Worm (Caenorhabditis elegans): Measurements from ENCODE around the gene acr-20.

The acr-20 gene

DNA sequence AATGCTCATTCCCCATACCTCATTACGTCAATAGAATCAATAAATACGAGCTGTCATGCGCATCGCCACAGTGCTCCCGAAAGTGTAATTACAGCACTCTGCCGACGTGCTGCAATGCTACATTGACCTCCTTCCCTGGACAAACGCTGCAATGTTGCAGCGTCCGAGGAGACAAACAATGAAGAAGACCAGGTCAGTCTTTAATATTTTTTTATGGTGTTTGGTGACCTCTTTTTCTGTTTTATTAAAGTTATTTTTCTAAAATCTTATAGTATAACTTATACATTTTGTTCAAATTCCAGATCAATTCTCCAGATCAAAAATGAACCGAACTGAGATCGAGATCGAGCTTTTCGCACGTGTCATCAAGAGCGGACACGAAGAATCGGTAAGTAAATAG is 3.8 kb upstream of the acr-20 start, which contains the start of gene sdz-26:
sdz-26 (plus strand) TSS at position 301 of the 400 bp plus-strand sequence.
- no peak for TF ChIP-seq dpl-1 (GFP tag; optimal IDR thresholded peaks at IDR 0.05)
- TF ChIP-seq nhr-20 (tag; optimal IDR thresholded peaks at IDR 0.05) = no peak
- no peak for TF ChIP-seq ceh-8 (GFP tag; optimal IDR thresholded peaks at IDR 0.05)

DNA sequence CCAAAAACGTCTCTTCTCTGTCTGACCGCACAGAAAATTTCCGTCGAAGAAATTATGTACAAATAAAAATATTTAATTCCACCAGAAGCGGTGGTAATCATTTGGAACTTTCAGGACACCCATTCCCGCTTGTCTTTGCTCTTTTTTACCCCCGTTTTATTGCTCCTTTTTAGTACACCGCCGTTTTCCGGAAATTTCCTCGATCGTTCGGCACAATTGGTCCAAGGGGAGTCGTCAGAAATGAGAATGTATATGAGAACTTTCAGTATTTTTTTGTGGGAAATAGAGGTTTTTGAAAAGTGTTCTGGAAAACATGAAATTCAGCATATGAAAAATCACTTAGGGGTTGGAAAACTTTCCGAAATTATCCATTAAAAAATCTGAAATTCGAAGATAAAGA is 3.1 kb upstream of the acr-20 start:
- TF ChIP-seq fkh-4 (tag; optimal IDR thresholded peaks at IDR 0.05; ENCODE audit: borderline replicate concordance) (no peak), aha-1 (tag; optimal IDR thresholded peaks at IDR 0.05) (no peak), ceh-88 (GFP tag; IDR thresholded peaks at IDR 0.05) (no peak), nhr-85 (tag) (peak; percentile 50), lin-13 (GFP tag; optimal IDR thresholded peaks at IDR 0.05) (no peak), unc-30 (tag; optimal IDR thresholded peaks at IDR 0.05) (no peak)

DNA sequence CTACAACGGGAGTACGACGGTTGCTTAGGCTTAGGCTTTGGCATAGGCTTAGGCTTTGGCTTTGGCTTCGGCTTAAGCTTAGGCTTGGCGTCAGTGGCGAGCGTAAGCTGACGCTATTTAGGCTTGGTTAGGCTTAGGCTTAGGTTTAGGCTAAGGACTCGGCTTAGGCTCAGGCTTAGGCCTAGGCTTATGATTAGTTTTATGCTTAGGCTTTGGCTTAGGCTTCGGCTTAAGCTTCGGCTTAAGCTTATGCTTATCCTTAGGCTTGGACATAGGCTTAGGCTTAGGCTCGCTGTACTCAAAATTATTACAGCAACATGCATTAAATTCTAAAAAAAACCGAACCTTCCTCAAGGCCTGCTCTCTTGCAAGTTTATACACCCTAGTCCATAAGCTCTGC is 3.1 kb downstream of the acr-20 start:
- TF ChIP-seq mdl-1 (tag; optimal IDR thresholded peaks at IDR 0.05) = no peak
- TF ChIP-seq nhr-85 (tag) = no peak

DNA sequence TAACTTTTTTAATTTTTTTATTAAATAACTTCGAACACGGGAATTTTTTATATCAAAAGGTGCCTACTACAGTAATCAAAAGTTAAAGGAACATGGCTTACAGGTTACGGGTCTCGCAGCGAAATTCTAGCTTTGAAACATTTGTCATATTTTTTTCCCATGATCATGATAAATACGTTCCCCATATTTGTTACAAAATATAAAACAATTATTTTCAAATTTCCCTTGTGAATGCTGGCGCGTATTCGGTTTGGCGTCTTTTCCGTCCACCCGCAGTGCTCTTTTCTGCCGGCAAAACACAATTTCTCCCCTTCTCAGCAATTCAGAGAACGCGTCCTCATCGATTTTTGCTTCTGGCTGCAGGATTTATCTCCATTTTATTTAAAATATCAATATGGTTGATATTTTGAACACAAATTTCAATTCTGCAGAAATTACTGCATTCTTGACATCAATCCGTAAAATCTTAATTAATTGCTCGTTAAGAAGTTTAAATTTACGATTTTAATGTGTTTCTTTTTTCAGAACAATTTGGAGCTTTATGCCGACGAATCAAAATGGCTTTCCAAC is 12.4 kb downstream of the acr-20 start, which contains the start of gene imb-2:
imb-2 (plus strand) TSS at position 520 of the 570 bp plus-strand sequence.
- TF ChIP-seq ceh-82 (tag; optimal IDR thresholded peaks at IDR 0.05) (peak in 1 of 3 experiments; percentile 62), lin-39 (tag; optimal IDR thresholded peaks at IDR 0.05) (no peak), lin-35 (GFP tag; optimal IDR thresholded peaks at IDR 0.05) (peak; percentile 75 to 82), nhr-71 (tag; optimal IDR thresholded peaks at IDR 0.05) (peak; percentile 73), irx-1 (tag; optimal IDR thresholded peaks at IDR 0.05) (no peak), hlh-17 (GFP tag; optimal IDR thresholded peaks at IDR 0.05; ENCODE audit: borderline replicate concordance) (no peak), hlh-4 (tag; optimal IDR thresholded peaks at IDR 0.05) (no peak), C04F5.9 (tag; optimal IDR thresholded peaks at IDR 0.05) (no peak), lin-14 (GFP tag; optimal IDR thresholded peaks at IDR 0.05) (peak; percentile 75), skn-1 (tag; optimal IDR thresholded peaks at IDR 0.05) (no peak), snpc-4 (tag; optimal IDR thresholded peaks at IDR 0.05) (peak; percentile 34), ztf-4 (tag; optimal IDR thresholded peaks at IDR 0.05) (no peak), efl-3 (GFP tag; optimal IDR thresholded peaks at IDR 0.05) (no peak), nhr-11 (tag; optimal IDR thresholded peaks at IDR 0.05) (no peak), ztf-11 (tag; optimal IDR thresholded peaks at IDR 0.05) (no peak), C34B4.2 (tag; optimal IDR thresholded peaks at IDR 0.05) (no peak), grh-1 (GFP tag; IDR thresholded peaks at IDR 0.05) (no peak), mef-2 (tag; optimal IDR thresholded peaks at IDR 0.05) (no peak), nhr-77 (tag; optimal IDR thresholded peaks at IDR 0.05) (peak; percentile 72), Y116A8C.19 (tag; optimal IDR thresholded peaks at IDR 0.05; ENCODE audit: borderline replicate concordance) (no peak), mab-9 (GFP tag; IDR thresholded peaks at IDR 0.05) (no peak), blmp-1 (tag; optimal IDR thresholded peaks at IDR 0.05) (no peak), xbp-1 (tag; optimal IDR thresholded peaks at IDR 0.05) (peak; percentile 9), pax-3 (tag; optimal IDR thresholded peaks at IDR 0.05) (no peak), F16B12.6 (tag; optimal IDR thresholded peaks at IDR 0.05) (peak; percentile 51), ets-5 (GFP tag; IDR thresholded peaks at IDR 0.05) (no peak), nhr-47 (tag; optimal IDR thresholded peaks at IDR 0.05) (peak; percentile 46), efl-1 (optimal IDR thresholded peaks at IDR 0.05) (peak; percentile 73 to 77), efl-1 (GFP tag; optimal IDR thresholded peaks at IDR 0.05 in 1 of 2) (peak; percentile 74 to 96), sox-4 (tag; optimal IDR thresholded peaks at IDR 0.05) (no peak), nhr-28 (tag; optimal IDR thresholded peaks at IDR 0.05) (no peak), nhr-20 (tag; optimal IDR thresholded peaks at IDR 0.05) (peak; percentile 30), fkh-10 (GFP tag; optimal IDR thresholded peaks at IDR 0.05) (peak; percentile 5), ceh-63 (GFP tag; optimal IDR thresholded peaks at IDR 0.05) (no peak), nhr-12 (tag; optimal IDR thresholded peaks at IDR 0.05) (no peak), ama-1 (optimal IDR thresholded peaks at IDR 0.05) (no peak), sup-37 (GFP tag; optimal IDR thresholded peaks at IDR 0.05) (no peak), aly-2 (tag; optimal IDR thresholded peaks at IDR 0.05) (no peak), ceh-88 (GFP tag; IDR thresholded peaks at IDR 0.05) (no peak), fos-1 (tag; optimal IDR thresholded peaks at IDR 0.05) (no peak)
